Worm (Caenorhabditis elegans) whole organism, L3 larva: ENCODE results near the gene cyd-1.

Source experiments
- aly-2 ChIP-seq: fragments of 150-350 bp; optimal IDR thresholded peaks from 2 replicates; lab custom pipeline; 2014; ENCODE audit warnings: missing biosample characterization, missing genetic modification characterization
- ama-1 ChIP-seq: fragments of 150-350 bp; optimal IDR thresholded peaks from 2 replicates; lab custom pipeline; 2018
- ceh-16 ChIP-seq: sonication (generic microtip); optimal IDR thresholded peaks from 2 replicates; lab custom pipeline; 2017; ENCODE audit warnings: missing biosample characterization, missing genetic modification characterization
- ceh-28 ChIP-seq: fragments of 150-350 bp; optimal IDR thresholded peaks from 2 replicates; lab custom pipeline; 2014; ENCODE audit warnings: missing biosample characterization, missing genetic modification reagents, missing genetic modification characterization
- ceh-9 ChIP-seq: sonication (generic microtip); optimal IDR thresholded peaks from 2 replicates; lab custom pipeline; 2018; ENCODE audit warnings: missing biosample characterization, missing genetic modification characterization
- daf-12 ChIP-seq: fragments of 150-350 bp; optimal IDR thresholded peaks from 2 replicates; lab custom pipeline; 2014; ENCODE audit warnings: missing biosample characterization, missing genetic modification reagents, missing genetic modification characterization
- egl-5 ChIP-seq: fragments of 150-350 bp; optimal IDR thresholded peaks from 2 replicates; lab custom pipeline; 2017; ENCODE audit warnings: missing biosample characterization, missing genetic modification reagents, missing genetic modification characterization, inconsistent platforms
- elt-1 ChIP-seq: fragments of 150-350 bp; optimal IDR thresholded peaks from 2 replicates; lab custom pipeline; 2014; ENCODE audit warnings: missing biosample characterization, missing genetic modification characterization
- eor-1 ChIP-seq, 2 experiments: fragments of 150-350 bp; optimal IDR thresholded peaks; 2 replicates each; lab custom pipeline; 2014 to 2018; ENCODE audit warnings: missing biosample characterization in 2 of 2, missing genetic modification characterization in 2 of 2
- fkh-10 ChIP-seq: sonication (generic microtip); optimal IDR thresholded peaks from 2 replicates; lab custom pipeline; 2017; ENCODE audit warnings: missing biosample characterization, missing genetic modification reagents, missing genetic modification characterization
- fkh-2 ChIP-seq: fragments of 150-350 bp; optimal IDR thresholded peaks from 2 replicates; lab custom pipeline; 2014; ENCODE audit warnings: missing biosample characterization, missing genetic modification reagents, missing genetic modification characterization
- hmg-11 ChIP-seq: sonication (generic microtip); optimal IDR thresholded peaks from 2 replicates; lab custom pipeline; 2016; ENCODE audit warnings: missing genetic modification characterization, missing compliant biosample characterization
- lin-15B ChIP-seq: fragments of 150-350 bp; optimal IDR thresholded peaks from 2 replicates; lab custom pipeline; 2014; ENCODE audit warnings: missing biosample characterization, missing genetic modification characterization
- lin-39 ChIP-seq: fragments of 150-350 bp; optimal IDR thresholded peaks from 2 replicates; lab custom pipeline; 2018; ENCODE audit warnings: missing biosample characterization, missing genetic modification reagents, missing genetic modification characterization
- lsy-12 ChIP-seq: sonication (generic microtip); optimal IDR thresholded peaks from 2 replicates; lab custom pipeline; 2016; ENCODE audit warnings: mild to moderate bottlenecking, missing genetic modification characterization, missing compliant biosample characterization
- mml-1 ChIP-seq: fragments of 150-350 bp; sonication (generic microtip); optimal IDR thresholded peaks from 3 replicates; lab custom pipeline; 2014; ENCODE audit warnings: missing biosample characterization, missing genetic modification characterization
- nfya-1 ChIP-seq: sonication (generic microtip); optimal IDR thresholded peaks from 2 replicates; lab custom pipeline; 2017; ENCODE audit warnings: missing genetic modification characterization, mild to moderate bottlenecking, missing compliant biosample characterization, antibody characterized with exemption, moderate library complexity; ENCODE audit not compliant: insufficient read depth
- nhr-11 ChIP-seq: fragments of 150-350 bp; optimal IDR thresholded peaks from 2 replicates; lab custom pipeline; 2014; ENCODE audit warnings: missing biosample characterization, missing genetic modification characterization
- nhr-12 ChIP-seq: fragments of 150-350 bp; optimal IDR thresholded peaks from 2 replicates; lab custom pipeline; 2014; ENCODE audit warnings: missing biosample characterization, missing genetic modification characterization
- nhr-23 ChIP-seq: fragments of 150-350 bp; optimal IDR thresholded peaks from 2 replicates; lab custom pipeline; 2014; ENCODE audit warnings: missing biosample characterization, missing genetic modification reagents, missing genetic modification characterization
- nhr-237 ChIP-seq: fragments of 150-350 bp; optimal IDR thresholded peaks from 2 replicates; lab custom pipeline; 2014; ENCODE audit warnings: missing biosample characterization, missing genetic modification characterization
- nhr-25 ChIP-seq: sonication (generic microtip); optimal IDR thresholded peaks from 2 replicates; lab custom pipeline; 2017; ENCODE audit warnings: missing biosample characterization, missing genetic modification characterization
- nhr-28 ChIP-seq: fragments of 150-350 bp; optimal IDR thresholded peaks from 2 replicates; lab custom pipeline; 2014; ENCODE audit warnings: missing biosample characterization, missing genetic modification characterization
- nhr-43 ChIP-seq: sonication (generic microtip); optimal IDR thresholded peaks from 2 replicates; lab custom pipeline; 2016; ENCODE audit warnings: mild to moderate bottlenecking, missing genetic modification characterization, missing compliant biosample characterization; ENCODE audit not compliant: poor library complexity, severe bottlenecking
- nhr-67 ChIP-seq: fragments of 150-350 bp; optimal IDR thresholded peaks from 2 replicates; lab custom pipeline; 2014; ENCODE audit warnings: missing biosample characterization, missing genetic modification characterization
- nhr-76 ChIP-seq: fragments of 150-350 bp; sonication (generic microtip); optimal IDR thresholded peaks from 5 replicates; lab custom pipeline; 2014; ENCODE audit warnings: missing biosample characterization, missing genetic modification characterization
- nhr-77 ChIP-seq: fragments of 150-350 bp; optimal IDR thresholded peaks from 2 replicates; lab custom pipeline; 2014; ENCODE audit warnings: missing biosample characterization, missing genetic modification characterization
- pha-4 ChIP-seq: fragments of 150-350 bp; optimal IDR thresholded peaks from 2 replicates; lab custom pipeline; 2014; ENCODE audit warnings: missing biosample characterization, missing genetic modification reagents, missing genetic modification characterization
- pqm-1 ChIP-seq: fragments of 150-350 bp; optimal IDR thresholded peaks from 2 replicates; lab custom pipeline; 2017; ENCODE audit warnings: missing biosample characterization, missing genetic modification characterization, inconsistent platforms
- sea-2 ChIP-seq: fragments of 150-350 bp; sonication (generic microtip); optimal IDR thresholded peaks from 4 replicates; lab custom pipeline; 2014; ENCODE audit warnings: missing biosample characterization, missing genetic modification reagents, missing genetic modification characterization
- snpc-4 ChIP-seq: fragments of 150-350 bp; optimal IDR thresholded peaks from 2 replicates; lab custom pipeline; 2014; ENCODE audit warnings: missing biosample characterization, missing genetic modification characterization
- tbx-2 ChIP-seq: sonication (generic microtip); optimal IDR thresholded peaks from 2 replicates; lab custom pipeline; 2016; ENCODE audit warnings: mild to moderate bottlenecking, missing genetic modification characterization, missing compliant biosample characterization
- unc-62 ChIP-seq: fragments of 150-350 bp; sonication (generic microtip); optimal IDR thresholded peaks from 4 replicates; lab custom pipeline; 2014; ENCODE audit warnings: missing biosample characterization, missing genetic modification reagents, missing genetic modification characterization
- zag-1 ChIP-seq: fragments of 150-350 bp; optimal IDR thresholded peaks from 2 replicates; lab custom pipeline; 2014; ENCODE audit warnings: missing biosample characterization, missing genetic modification characterization
- ztf-11 ChIP-seq: fragments of 150-350 bp; optimal IDR thresholded peaks from 2 replicates; lab custom pipeline; 2014; ENCODE audit warnings: missing biosample characterization, missing genetic modification characterization
- ztf-4 ChIP-seq: fragments of 150-350 bp; optimal IDR thresholded peaks from 2 replicates; lab custom pipeline; 2014; ENCODE audit warnings: missing biosample characterization, missing genetic modification characterization

The cyd-1 gene

ce11 chrII:12965138-12965537, 15.3 kb upstream of the cyd-1 start:
- TF ChIP-seq elt-1 (tag; lab: Kevin White, UChicago) (peak; percentile 87), nhr-28 (tag; lab: Kevin White, UChicago) (no peak)

ce11 chrII:12965538-12965588, 15.0 kb upstream of the cyd-1 start, which contains the start of gene ptr-18:
Gene ptr-18 (plus strand): TSS chrII:12965546.
- TF ChIP-seq lsy-12 (tag; lab: Kevin White, UChicago) (no peak), nhr-11 (tag; lab: Kevin White, UChicago) (no peak), zag-1 (no peak), fkh-10 (GFP tag; lab: Kevin White, UChicago) (no peak), elt-1 (tag; lab: Kevin White, UChicago) (no peak), ceh-28 (tag; lab: Kevin White, UChicago) (no peak), daf-12 (tag; lab: Kevin White, UChicago) (no peak)

ce11 chrII:12965589-12965988, 14.8 kb upstream of the cyd-1 start:
- TF ChIP-seq nfya-1 (peak; percentile 16), ama-1 (lab: Kevin White, UChicago) (peak; percentile 52), nhr-76 (no peak), nhr-25 (peak; percentile 72), nhr-67 (no peak)

ce11 chrII:12966274-12966673, 14.1 kb upstream of the cyd-1 start:
- TF ChIP-seq tbx-2 (tag; lab: Kevin White, UChicago), result no peak
- TF ChIP-seq sea-2 (GFP tag; lab: Kevin White, UChicago), result no peak
- TF ChIP-seq egl-5, result no peak
- TF ChIP-seq hmg-11 (tag; lab: Kevin White, UChicago), result no peak
- no peak for TF ChIP-seq nhr-77
- TF ChIP-seq nhr-237, result no peak
- no peak for TF ChIP-seq nhr-76
- TF ChIP-seq ztf-4 (tag; lab: Kevin White, UChicago), result no peak
- no peak for TF ChIP-seq snpc-4 (tag; lab: Kevin White, UChicago)
- TF ChIP-seq lsy-12 (tag; lab: Kevin White, UChicago), result no peak
- no peak for TF ChIP-seq mml-1 (tag; lab: Kevin White, UChicago)
- no peak for TF ChIP-seq nhr-67
- no peak for TF ChIP-seq pqm-1
- TF ChIP-seq ztf-11 (tag; lab: Kevin White, UChicago), result no peak
- no peak for TF ChIP-seq ceh-9 (tag; lab: Kevin White, UChicago)
- no peak for TF ChIP-seq eor-1 (tag; optimal IDR thresholded peaks at IDR 0.05; lab: Kevin White, UChicago)
- TF ChIP-seq daf-12 (tag; lab: Kevin White, UChicago), result no peak
- no peak for TF ChIP-seq unc-62 (GFP tag; lab: Kevin White, UChicago)

- no peak for TF ChIP-seq unc-62 (GFP tag; lab: Kevin White, UChicago)
- TF ChIP-seq, all 47 proteins: peak for 0
Observed at ce11 chrII:12968448-12968969, 11.9 kb upstream of the cyd-1 start.

ce11 chrII:12969622-12970021, 10.8 kb upstream of the cyd-1 start, which contains the start of gene Y38F1A.4:
Gene Y38F1A.4 (minus strand): TSS chrII:12969722.
- TF ChIP-seq ama-1 (lab: Kevin White, UChicago), result no peak

ce11 chrII:12978658-12979057, 1.7 kb upstream of the cyd-1 start:
- no peak for TF ChIP-seq lin-15B (tag; lab: Kevin White, UChicago)
- TF ChIP-seq ceh-16 (tag; lab: Kevin White, UChicago), result no peak
- no peak for TF ChIP-seq nhr-12 (tag; lab: Kevin White, UChicago)
- TF ChIP-seq nhr-43 (tag; lab: Kevin White, UChicago), result no peak
- no peak for TF ChIP-seq fkh-2
- TF ChIP-seq ama-1 (lab: Kevin White, UChicago), result no peak
- no peak for TF ChIP-seq aly-2 (tag; lab: Kevin White, UChicago)
- TF ChIP-seq nhr-76, result no peak
- TF ChIP-seq hmg-11 (tag; lab: Kevin White, UChicago), result no peak
- TF ChIP-seq pha-4 (tag; lab: Kevin White, UChicago), result no peak
- TF ChIP-seq lin-39 (tag; lab: Kevin White, UChicago), result no peak
- no peak for TF ChIP-seq nhr-23 (tag; lab: Kevin White, UChicago)
- no peak for TF ChIP-seq zag-1
- TF ChIP-seq unc-62 (GFP tag; lab: Kevin White, UChicago), result no peak
